Worm (Caenorhabditis elegans) whole organism, L2 larva: Measurements from ENCODE around the gene ilys-4.

Experiments used
- R02D3.7 ChIP-seq: fragments of 150-350 bp; optimal IDR thresholded peaks from 2 replicates; lab custom pipeline; 2014; ENCODE audit warnings: missing biosample characterization, missing genetic modification characterization
- Y55F3AM.14 ChIP-seq: fragments of 200-800 bp; sonication (Bioruptor generic); optimal IDR thresholded peaks from 2 replicates; lab custom pipeline; 2018; ENCODE audit warnings: mild to moderate bottlenecking, missing genetic modification characterization, missing compliant biosample characterization
- ZK546.5 ChIP-seq: sonication (generic microtip); optimal IDR thresholded peaks from 2 replicates; lab custom pipeline; 2017; ENCODE audit warnings: missing biosample characterization, missing genetic modification characterization
- aly-2 ChIP-seq: fragments of 150-350 bp; optimal IDR thresholded peaks from 2 replicates; lab custom pipeline; 2014; ENCODE audit warnings: missing biosample characterization, missing genetic modification characterization
- ama-1 ChIP-seq: fragments of 150-350 bp; optimal IDR thresholded peaks from 2 replicates; lab custom pipeline; 2018; ENCODE audit warnings: inconsistent platforms
- blmp-1 ChIP-seq: sonication (generic microtip); optimal IDR thresholded peaks from 2 replicates; lab custom pipeline; 2017; ENCODE audit warnings: missing genetic modification characterization, mild to moderate bottlenecking, missing compliant biosample characterization, antibody characterized with exemption, moderate library complexity; ENCODE audit not compliant: insufficient read depth
- ceh-16 ChIP-seq: fragments of 150-350 bp; optimal IDR thresholded peaks from 2 replicates; lab custom pipeline; 2014; ENCODE audit warnings: missing biosample characterization, missing genetic modification characterization
- ceh-82 ChIP-seq: fragments of 150-350 bp; optimal IDR thresholded peaks from 2 replicates; lab custom pipeline; 2014; ENCODE audit warnings: missing biosample characterization, missing genetic modification characterization
- crh-2 ChIP-seq: sonication (generic microtip); optimal IDR thresholded peaks from 2 replicates; lab custom pipeline; 2017; ENCODE audit warnings: missing biosample characterization, missing genetic modification characterization
- dmd-4 ChIP-seq: sonication (generic microtip); optimal IDR thresholded peaks from 2 replicates; lab custom pipeline; 2017; ENCODE audit warnings: missing biosample characterization, missing genetic modification characterization
- fos-1 ChIP-seq: fragments of 150-350 bp; optimal IDR thresholded peaks from 2 replicates; lab custom pipeline; 2014; ENCODE audit warnings: missing biosample characterization, missing genetic modification characterization
- gmeb-1 ChIP-seq: fragments of 150-350 bp; optimal IDR thresholded peaks from 2 replicates; lab custom pipeline; 2014; ENCODE audit warnings: missing biosample characterization, missing genetic modification characterization
- lin-11 ChIP-seq: fragments of 150-350 bp; sonication (generic microtip); optimal IDR thresholded peaks from 2 replicates; lab custom pipeline; 2014; ENCODE audit warnings: missing biosample characterization, missing genetic modification characterization, inconsistent platforms, mixed read lengths
- lin-13 ChIP-seq: fragments of 150-350 bp; optimal IDR thresholded peaks from 2 replicates; lab custom pipeline; 2014; ENCODE audit warnings: missing biosample characterization, missing genetic modification reagents, missing genetic modification characterization
- lin-39 ChIP-seq: fragments of 150-350 bp; optimal IDR thresholded peaks from 2 replicates; lab custom pipeline; 2014; ENCODE audit warnings: missing biosample characterization, missing genetic modification reagents, missing genetic modification characterization
- mbf-1 ChIP-seq: sonication (generic microtip); optimal IDR thresholded peaks from 2 replicates; lab custom pipeline; 2017; ENCODE audit warnings: missing biosample characterization, missing genetic modification characterization
- mdl-1 ChIP-seq, 2 experiments: fragments of 150-350 bp in 1 of 2; sonication (generic microtip) in 1 of 2; optimal IDR thresholded peaks; 2 replicates each; lab custom pipeline; 2017; ENCODE audit warnings: missing biosample characterization in 2 of 2, missing genetic modification characterization in 2 of 2
- nhr-11 ChIP-seq: fragments of 150-350 bp; optimal IDR thresholded peaks from 2 replicates; lab custom pipeline; 2014; ENCODE audit warnings: missing biosample characterization, missing genetic modification characterization
- nhr-12 ChIP-seq: fragments of 150-350 bp; optimal IDR thresholded peaks from 2 replicates; lab custom pipeline; 2014; ENCODE audit warnings: missing biosample characterization, missing genetic modification characterization
- nhr-129 ChIP-seq: fragments of 150-350 bp; optimal IDR thresholded peaks from 2 replicates; lab custom pipeline; 2014; ENCODE audit warnings: missing biosample characterization, missing genetic modification characterization
- nhr-21 ChIP-seq: fragments of 150-350 bp; optimal IDR thresholded peaks from 2 replicates; lab custom pipeline; 2014; ENCODE audit warnings: missing biosample characterization, missing genetic modification characterization
- nhr-237 ChIP-seq: fragments of 150-350 bp; optimal IDR thresholded peaks from 2 replicates; lab custom pipeline; 2014; ENCODE audit warnings: missing biosample characterization, missing genetic modification characterization
- nhr-25 ChIP-seq: fragments of 150-350 bp; sonication (generic microtip); optimal IDR thresholded peaks from 3 replicates; lab custom pipeline; 2014; ENCODE audit warnings: missing biosample characterization, missing genetic modification characterization
- nhr-6 ChIP-seq: fragments of 150-350 bp; optimal IDR thresholded peaks from 2 replicates; lab custom pipeline; 2014; ENCODE audit warnings: missing biosample characterization, missing genetic modification characterization
- nhr-77 ChIP-seq: fragments of 150-350 bp; optimal IDR thresholded peaks from 2 replicates; lab custom pipeline; 2014; ENCODE audit warnings: missing biosample characterization, missing genetic modification characterization
- peb-1 ChIP-seq: fragments of 150-350 bp; optimal IDR thresholded peaks from 2 replicates; lab custom pipeline; 2014; ENCODE audit warnings: missing biosample characterization, missing genetic modification characterization
- sem-4 ChIP-seq: fragments of 150-350 bp; optimal IDR thresholded peaks from 2 replicates; lab custom pipeline; 2014; ENCODE audit warnings: missing biosample characterization, missing genetic modification reagents, missing genetic modification characterization
- skn-1 ChIP-seq: sonication (generic microtip); optimal IDR thresholded peaks from 2 replicates; lab custom pipeline; 2017; ENCODE audit warnings: missing biosample characterization, missing genetic modification characterization
- sma-3 ChIP-seq: sonication (generic microtip); optimal IDR thresholded peaks from 2 replicates; lab custom pipeline; 2016; ENCODE audit warnings: missing genetic modification reagents, missing genetic modification characterization, missing compliant biosample characterization
- sma-9 ChIP-seq, 2 experiments: fragments of 150-350 bp in 1 of 2; sonication (generic microtip) in 1 of 2; optimal IDR thresholded peaks; 2 replicates each; lab custom pipeline; 2014 to 2016; ENCODE audit warnings: missing genetic modification characterization in 2 of 2, mild to moderate bottlenecking in 1 of 2, missing biosample characterization in 1 of 2, missing compliant biosample characterization in 1 of 2, missing genetic modification reagents in 1 of 2, moderate library complexity in 1 of 2
- snpc-4 ChIP-seq: fragments of 150-350 bp; optimal IDR thresholded peaks from 2 replicates; lab custom pipeline; 2014; ENCODE audit warnings: missing biosample characterization, missing genetic modification characterization
- unc-39 ChIP-seq: fragments of 150-350 bp; optimal IDR thresholded peaks from 2 replicates; lab custom pipeline; 2014; ENCODE audit warnings: missing biosample characterization, missing genetic modification characterization
- unc-55 ChIP-seq: fragments of 150-350 bp; sonication (generic microtip); optimal IDR thresholded peaks from 3 replicates; lab custom pipeline; 2014; ENCODE audit warnings: missing biosample characterization, missing genetic modification reagents, missing genetic modification characterization
- unc-62 ChIP-seq: fragments of 150-350 bp; optimal IDR thresholded peaks from 2 replicates; lab custom pipeline; 2014; ENCODE audit warnings: missing biosample characterization, missing genetic modification reagents, missing genetic modification characterization
- zag-1 ChIP-seq: fragments of 150-350 bp; optimal IDR thresholded peaks from 2 replicates; lab custom pipeline; 2014; ENCODE audit warnings: missing biosample characterization, missing genetic modification characterization
- ztf-1 ChIP-seq: fragments of 200-800 bp; sonication (Bioruptor generic); conservative IDR thresholded peaks from 2 replicates; pipeline ENCODE4 v1.3.6; 2022; ENCODE audit warnings: missing genetic modification characterization, missing compliant biosample characterization
- ztf-11 ChIP-seq: sonication (generic microtip); optimal IDR thresholded peaks from 2 replicates; lab custom pipeline; 2017; ENCODE audit warnings: missing biosample characterization, missing genetic modification characterization
- ztf-4 ChIP-seq: fragments of 150-350 bp; optimal IDR thresholded peaks from 2 replicates; lab custom pipeline; 2014; ENCODE audit warnings: missing biosample characterization, missing genetic modification characterization

Gene ilys-4

DNA sequence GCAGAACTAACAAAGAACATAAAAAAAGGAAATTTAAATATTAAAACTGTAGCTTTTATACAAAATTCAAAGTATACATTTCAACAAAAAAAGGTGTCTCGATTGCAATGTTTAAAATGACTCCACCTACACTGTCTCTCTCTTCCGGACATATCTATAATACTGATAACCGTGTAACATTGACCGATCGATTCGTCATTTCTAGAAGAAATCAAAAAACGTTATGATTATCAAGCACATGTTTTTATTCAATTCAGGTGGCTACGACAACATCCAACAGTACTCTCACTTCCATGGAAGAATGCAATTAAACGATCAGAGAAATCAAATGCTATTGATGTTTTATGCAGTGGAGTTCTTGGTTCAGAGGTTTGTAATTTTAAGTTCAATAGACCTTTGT lies 1.1 kb upstream of the ilys-4 start:
- TF ChIP-seq ceh-16 (no peak), fos-1 (peak; percentile 89), crh-2 (tag; lab: Kevin White, UChicago) (peak; percentile 38), nhr-21 (tag; lab: Kevin White, UChicago) (no peak)

DNA sequence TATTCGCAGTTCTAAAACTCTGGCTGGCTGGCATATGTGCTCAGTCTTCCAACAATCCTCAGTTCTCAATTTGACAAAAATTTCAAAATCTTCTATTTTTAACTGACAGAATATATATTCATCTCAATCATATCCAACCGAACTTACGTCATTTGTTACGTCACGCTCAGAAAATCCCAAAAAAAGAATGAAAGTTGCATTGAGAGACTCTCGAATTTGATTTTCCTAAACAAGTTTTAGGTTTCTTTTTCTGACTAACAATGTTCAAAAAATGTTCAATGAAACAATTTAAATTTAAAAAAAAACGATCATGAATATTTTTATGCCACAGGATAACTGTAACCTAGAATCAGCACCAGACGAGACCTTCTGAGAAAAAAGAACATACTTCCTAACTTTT lies 610 bp upstream of the ilys-4 start:
- TF ChIP-seq nhr-21 (tag; lab: Kevin White, UChicago) (no peak), sma-9 (GFP tag; optimal IDR thresholded peaks at IDR 0.05; lab: Kevin White, UChicago) (no peak), sma-9 (tag; optimal IDR thresholded peaks at IDR 0.05; lab: Kevin White, UChicago) (no peak), crh-2 (tag; lab: Kevin White, UChicago) (no peak), ama-1 (lab: Kevin White, UChicago) (no peak), nhr-12 (tag; lab: Kevin White, UChicago) (no peak), ztf-4 (tag; lab: Kevin White, UChicago) (no peak), nhr-77 (tag; lab: Kevin White, UChicago) (no peak), skn-1 (tag; lab: Kevin White, UChicago) (no peak), ztf-11 (no peak), aly-2 (no peak), lin-13 (GFP tag; lab: Kevin White, UChicago) (no peak), mbf-1 (no peak), nhr-6 (tag; lab: Kevin White, UChicago) (no peak), fos-1 (no peak)
- TF ChIP-seq, all 48 proteins: peak for 0

DNA sequence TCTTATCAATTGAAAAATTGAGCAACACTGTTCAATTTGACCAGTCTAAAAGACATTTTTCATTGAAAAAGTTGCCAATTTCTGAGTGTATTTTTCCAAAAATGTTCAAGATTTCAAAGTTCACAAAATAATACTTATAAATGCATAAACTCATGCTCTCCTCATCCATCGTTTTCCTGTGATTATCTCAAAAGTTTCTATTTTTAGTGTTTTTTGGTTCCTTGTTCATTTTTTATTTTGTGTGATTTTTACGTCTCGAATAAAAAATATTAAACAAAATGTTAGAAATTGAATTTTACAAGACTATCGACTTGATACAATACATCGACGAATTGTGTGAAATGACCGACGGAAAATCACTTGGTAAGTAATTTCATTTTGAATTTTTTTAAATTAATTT lies 15.6 kb downstream of the ilys-4 start, which contains the start of gene atic-1:
TSS of gene atic-1 (plus strand) at position 301 of the 400 bp plus-strand sequence.
- TF ChIP-seq nhr-12 (tag; lab: Kevin White, UChicago) (no peak), unc-62 (GFP tag; lab: Kevin White, UChicago) (no peak), ceh-82 (tag; lab: Kevin White, UChicago) (no peak), sma-3 (GFP tag; lab: Kevin White, UChicago) (no peak), ama-1 (lab: Kevin White, UChicago) (no peak), skn-1 (tag; lab: Kevin White, UChicago) (no peak), ZK546.5 (no peak), nhr-6 (tag; lab: Kevin White, UChicago) (no peak), R02D3.7 (no peak), nhr-129 (tag; lab: Kevin White, UChicago) (no peak)

DNA sequence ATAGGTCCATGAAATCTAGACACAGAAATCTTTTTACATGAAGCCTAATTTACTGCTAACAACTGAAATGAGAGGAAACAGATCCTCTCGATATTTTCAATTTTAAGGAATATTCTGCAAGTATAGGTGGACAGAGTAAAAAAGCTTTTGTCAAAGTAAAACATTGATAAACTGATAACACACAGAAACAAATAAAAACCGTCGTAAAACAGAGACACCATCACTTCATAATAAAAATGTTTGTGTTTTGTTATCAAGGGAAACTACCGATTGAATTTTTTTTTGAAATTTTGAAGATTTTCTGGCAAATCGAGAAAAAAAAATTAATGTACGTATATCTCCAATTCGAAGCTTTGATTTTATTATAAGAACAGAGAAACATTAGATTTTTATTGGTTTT lies 16.2 kb downstream of the ilys-4 start:
- TF ChIP-seq nhr-25 (tag; lab: Kevin White, UChicago) (no peak), zag-1 (tag; lab: Kevin White, UChicago) (no peak), unc-55 (GFP tag; lab: Kevin White, UChicago) (no peak), nhr-12 (tag; lab: Kevin White, UChicago) (no peak), unc-39 (no peak), lin-39 (no peak), fos-1 (no peak)

DNA sequence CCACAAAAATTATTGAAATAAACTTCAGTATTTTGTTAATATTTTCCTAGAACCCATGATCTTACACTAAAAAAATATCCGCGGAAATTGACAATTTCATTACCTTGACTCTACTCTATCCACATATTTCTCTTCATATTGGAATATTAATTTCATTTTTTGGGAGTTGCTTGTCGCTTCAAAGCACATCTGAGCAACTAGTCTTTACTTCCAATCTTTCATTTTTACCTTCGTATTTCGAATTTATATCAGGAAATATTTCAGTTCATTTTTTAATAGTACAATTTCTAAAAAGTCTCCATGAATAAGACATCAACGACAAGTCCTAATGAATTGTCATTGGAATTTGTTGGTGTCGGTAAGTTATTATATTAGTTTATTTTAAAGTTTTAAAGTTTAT lies 18.3 kb downstream of the ilys-4 start, which contains the start of gene srt-73:
TSS of gene srt-73 (plus strand) at position 301 of the 400 bp plus-strand sequence.
- TF ChIP-seq sma-9 (GFP tag; optimal IDR thresholded peaks at IDR 0.05; lab: Kevin White, UChicago) (no peak), sma-9 (tag; optimal IDR thresholded peaks at IDR 0.05; lab: Kevin White, UChicago) (no peak), nhr-77 (tag; lab: Kevin White, UChicago) (no peak), nhr-6 (tag; lab: Kevin White, UChicago) (no peak), snpc-4 (no peak), dmd-4 (tag; lab: Kevin White, UChicago) (no peak), peb-1 (tag; lab: Kevin White, UChicago) (no peak), aly-2 (no peak), mdl-1 (tag; optimal IDR thresholded peaks at IDR 0.05; lab: Kevin White, UChicago) (no peak), nhr-237 (tag; lab: Kevin White, UChicago) (no peak)
- TF ChIP-seq, all 48 proteins: peak for 0

DNA sequence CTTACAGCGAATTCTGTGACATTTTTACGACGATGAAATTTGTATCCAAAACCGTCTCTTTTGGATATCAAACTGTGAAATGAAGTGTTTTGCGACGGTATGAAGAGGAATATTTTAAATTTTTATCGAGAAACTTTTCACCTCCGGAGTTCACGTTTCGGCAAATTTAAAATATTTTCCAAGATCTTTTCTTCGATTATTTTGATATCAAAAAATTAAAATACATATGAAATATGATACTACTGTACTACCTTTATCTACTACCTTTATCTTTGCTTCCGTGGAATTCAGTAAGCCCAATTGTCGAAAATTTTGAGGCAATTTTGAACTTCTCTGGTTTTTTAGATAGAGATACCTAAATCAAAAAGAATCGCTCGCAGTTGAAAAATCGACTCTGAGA lies 19.6 kb downstream of the ilys-4 start, which contains the start of gene kin-26:
TSS of gene kin-26 (minus strand) at position 101 of the 400 bp plus-strand sequence.
- TF ChIP-seq lin-13 (GFP tag; lab: Kevin White, UChicago): no peak
- TF ChIP-seq mbf-1: no peak
- TF ChIP-seq fos-1: no peak
- no peak for TF ChIP-seq nhr-77 (tag; lab: Kevin White, UChicago)
- no peak for TF ChIP-seq Y55F3AM.14 (GFP tag; lab: Kevin White, UChicago)
- TF ChIP-seq sem-4 (tag; lab: Kevin White, UChicago): no peak
- TF ChIP-seq nhr-21 (tag; lab: Kevin White, UChicago): no peak
- no peak for TF ChIP-seq nhr-129 (tag; lab: Kevin White, UChicago)
- TF ChIP-seq snpc-4: no peak
- TF ChIP-seq blmp-1: no peak
- no peak for TF ChIP-seq nhr-11 (tag; lab: Kevin White, UChicago)
- no peak for TF ChIP-seq gmeb-1
- TF ChIP-seq unc-39: no peak
- TF ChIP-seq sma-9 (GFP tag; optimal IDR thresholded peaks at IDR 0.05; lab: Kevin White, UChicago): no peak
- no peak for TF ChIP-seq sma-9 (tag; optimal IDR thresholded peaks at IDR 0.05; lab: Kevin White, UChicago)
- no peak for TF ChIP-seq ztf-1 (GFP tag; lab: Robert Waterston, UW)
- no peak for TF ChIP-seq ztf-4 (tag; lab: Kevin White, UChicago)
- TF ChIP-seq lin-11 (tag; lab: Kevin White, UChicago): no peak
